Fruit fly (Drosophila melanogaster) S2 (cell line): Measurements from ENCODE around the gene sip3.

ENCODE experiments used
- CG8478 ChIP-seq: fragments of >200 bp; optimal IDR thresholded peaks from 2 replicates; lab custom pipeline; 2018
- CTCF ChIP-seq, 2 experiments: fragments of >200 bp; optimal IDR thresholded peaks; 2 replicates each; lab custom pipeline; 2018

DNA sequence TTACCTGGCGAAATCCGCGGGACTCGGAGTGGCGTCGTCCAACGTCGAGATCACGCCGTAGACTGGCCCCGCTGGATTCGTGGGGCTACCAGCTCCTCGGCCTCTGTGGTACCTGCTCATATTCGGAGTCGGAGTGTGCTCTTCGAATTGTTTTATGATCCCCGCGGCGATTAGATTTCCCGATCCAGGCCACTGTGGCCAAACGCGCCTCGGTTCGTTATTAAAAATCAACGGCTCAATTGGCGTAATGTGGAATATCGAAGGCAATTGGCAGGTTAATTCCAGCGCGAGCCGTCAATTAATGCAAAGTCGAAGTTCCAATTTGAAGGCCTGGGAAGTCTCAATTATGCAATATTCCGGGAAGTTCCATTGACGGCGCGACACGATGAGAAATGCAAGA lies 37.6 kb downstream of the sip3 start:
- TF ChIP-seq CTCF (optimal IDR thresholded peaks at IDR 0.05; lab: Kevin White, UChicago): no peak
- TF ChIP-seq CG8478: no peak
